Fruit fly (Drosophila melanogaster) whole organism, prepupa: ENCODE measurements around the gene CG10510.

Experiments
- Blimp-1 ChIP-seq: fragments of 200-800 bp; sonication (Bioruptor generic); optimal IDR thresholded peaks from 3 replicates; lab custom pipeline; 2017; ENCODE audit warnings: missing biosample characterization, missing genetic modification characterization, mild to moderate bottlenecking, moderate library complexity, missing genetic modification reagents
- CG10631 ChIP-seq: fragments of 200-800 bp; sonication (Bioruptor generic); optimal IDR thresholded peaks from 2 replicates; lab custom pipeline; 2016; ENCODE audit warnings: missing biosample characterization, missing genetic modification characterization
- CG11294 ChIP-seq: fragments of 200-800 bp; sonication (Bioruptor generic); IDR thresholded peaks from 2 replicates; pipeline ENCODE4 v1.3.6; 2022; ENCODE audit warnings: missing biosample characterization, missing genetic modification characterization
- CG11762 ChIP-seq: fragments of 200-800 bp; sonication (Bioruptor generic); optimal IDR thresholded peaks from 3 replicates; lab custom pipeline; 2016; ENCODE audit warnings: missing biosample characterization, missing genetic modification characterization; ENCODE audit not compliant: insufficient read depth
- CG11902 ChIP-seq: fragments of 200-800 bp; sonication (Bioruptor generic); optimal IDR thresholded peaks from 3 replicates; lab custom pipeline; 2016; ENCODE audit warnings: missing biosample characterization, missing genetic modification characterization
- CG15336 ChIP-seq: fragments of 200-800 bp; sonication (Bioruptor generic); IDR thresholded peaks from 2 replicates; pipeline ENCODE4 v1.3.6; 2022; ENCODE audit warnings: missing biosample characterization, missing genetic modification characterization
- CG16779 ChIP-seq: fragments of 200-800 bp; sonication (Bioruptor generic); optimal IDR thresholded peaks from 3 replicates; lab custom pipeline; 2017; ENCODE audit warnings: missing biosample characterization, mild to moderate bottlenecking, missing genetic modification characterization
- CG3032 ChIP-seq: fragments of 200-800 bp; optimal IDR thresholded peaks from 2 replicates; lab custom pipeline; 2019; ENCODE audit warnings: missing biosample characterization, mild to moderate bottlenecking, missing genetic modification characterization, moderate library complexity
- CG32006 ChIP-seq: fragments of 200-800 bp; sonication (Bioruptor generic); optimal IDR thresholded peaks from 3 replicates; lab custom pipeline; 2017; ENCODE audit warnings: missing biosample characterization, mild to moderate bottlenecking, missing genetic modification characterization
- CG34406 ChIP-seq: fragments of 200-800 bp; sonication (Bioruptor generic); optimal IDR thresholded peaks from 3 replicates; lab custom pipeline; 2016; ENCODE audit warnings: missing biosample characterization, missing genetic modification characterization
- CG3919 ChIP-seq: fragments of 200-800 bp; sonication (Bioruptor generic); optimal IDR thresholded peaks from 3 replicates; lab custom pipeline; 2016; ENCODE audit warnings: missing biosample characterization, missing genetic modification characterization
- CG6163 ChIP-seq: fragments of 200-800 bp; sonication (Bioruptor generic); IDR thresholded peaks from 3 replicates; pipeline ENCODE4 v1.3.6; 2022; ENCODE audit warnings: missing biosample characterization, missing genetic modification characterization
- CG6792 ChIP-seq: fragments of 200-800 bp; sonication (Bioruptor generic); optimal IDR thresholded peaks from 3 replicates; lab custom pipeline; 2016; ENCODE audit warnings: missing biosample characterization, missing genetic modification characterization
- CG6808 ChIP-seq: fragments of 200-800 bp; sonication (Bioruptor generic); optimal IDR thresholded peaks from 3 replicates; lab custom pipeline; 2017; ENCODE audit warnings: missing biosample characterization, missing genetic modification characterization, mild to moderate bottlenecking, moderate library complexity, missing genetic modification reagents
- CG7368 ChIP-seq: fragments of 200-800 bp; sonication (Bioruptor generic); optimal IDR thresholded peaks from 3 replicates; lab custom pipeline; 2016; ENCODE audit warnings: missing biosample characterization, missing genetic modification characterization
- CG8119 ChIP-seq: fragments of 200-800 bp; sonication (Bioruptor generic); IDR thresholded peaks from 3 replicates; pipeline ENCODE4 v1.3.6; 2022; ENCODE audit warnings: missing biosample characterization, missing genetic modification characterization
- CG8632 ChIP-seq: fragments of 200-800 bp; sonication (Bioruptor generic); optimal IDR thresholded peaks from 3 replicates; lab custom pipeline; 2016; ENCODE audit warnings: missing biosample characterization, missing genetic modification characterization
- CG9139 ChIP-seq: fragments of 200-800 bp; sonication (Bioruptor generic); optimal IDR thresholded peaks from 3 replicates; lab custom pipeline; 2017; ENCODE audit warnings: missing biosample characterization, mild to moderate bottlenecking, missing genetic modification characterization
- Eip75B ChIP-seq: fragments of 200-800 bp; sonication (Bioruptor generic); optimal IDR thresholded peaks from 3 replicates; lab custom pipeline; 2016; ENCODE audit warnings: missing biosample characterization, missing genetic modification characterization
- Eip93F ChIP-seq: fragments of 200-800 bp; sonication (Bioruptor generic); optimal IDR thresholded peaks from 2 replicates; lab custom pipeline; 2016; ENCODE audit warnings: missing biosample characterization, mild to moderate bottlenecking, missing genetic modification characterization
- Ets21C ChIP-seq: fragments of 200-800 bp; sonication (Bioruptor generic); optimal IDR thresholded peaks from 3 replicates; lab custom pipeline; 2016; ENCODE audit warnings: missing biosample characterization, missing genetic modification characterization
- Gug ChIP-seq: fragments of 200-800 bp; sonication (Bioruptor generic); IDR thresholded peaks from 2 replicates; pipeline ENCODE4 v1.3.6; 2022; ENCODE audit warnings: missing biosample characterization, missing genetic modification characterization
- Hr38 ChIP-seq: sonication (Bioruptor generic); optimal IDR thresholded peaks from 2 replicates; lab custom pipeline; 2016; ENCODE audit warnings: missing biosample characterization, missing genetic modification characterization
- Hr39 ChIP-seq: fragments of 200-800 bp; sonication (Bioruptor generic); optimal IDR thresholded peaks from 2 replicates; lab custom pipeline; 2016; ENCODE audit warnings: missing biosample characterization, missing genetic modification characterization
- Hr4 ChIP-seq: fragments of 200-800 bp; sonication (Bioruptor generic); optimal IDR thresholded peaks from 3 replicates; lab custom pipeline; 2016; ENCODE audit warnings: missing biosample characterization, missing genetic modification characterization
- Lpt ChIP-seq: fragments of 200-800 bp; sonication (Bioruptor generic); optimal IDR thresholded peaks from 3 replicates; lab custom pipeline; 2016; ENCODE audit warnings: missing biosample characterization, missing genetic modification characterization
- Met ChIP-seq: fragments of 200-800 bp; sonication (Bioruptor generic); optimal IDR thresholded peaks from 3 replicates; lab custom pipeline; 2016; ENCODE audit warnings: missing biosample characterization, missing genetic modification characterization
- OdsH ChIP-seq: fragments of 200-800 bp; sonication (Bioruptor generic); optimal IDR thresholded peaks from 3 replicates; lab custom pipeline; 2016; ENCODE audit warnings: missing biosample characterization, missing genetic modification characterization
- Smox ChIP-seq: fragments of 200-800 bp; sonication (Bioruptor generic); optimal IDR thresholded peaks from 3 replicates; lab custom pipeline; 2016; ENCODE audit warnings: missing biosample characterization, missing genetic modification characterization
- Sox14 ChIP-seq: fragments of 200-800 bp; sonication (Bioruptor generic); optimal IDR thresholded peaks from 3 replicates; lab custom pipeline; 2016; ENCODE audit warnings: missing biosample characterization, missing genetic modification characterization
- Sox15 ChIP-seq: fragments of 200-800 bp; sonication (Bioruptor generic); optimal IDR thresholded peaks from 3 replicates; lab custom pipeline; 2016; ENCODE audit warnings: missing biosample characterization, missing genetic modification characterization
- achi ChIP-seq: fragments of 200-800 bp; sonication (Bioruptor generic); optimal IDR thresholded peaks from 3 replicates; lab custom pipeline; 2016; ENCODE audit warnings: missing biosample characterization, missing genetic modification characterization
- acj6 ChIP-seq: fragments of 200-800 bp; sonication (Bioruptor generic); optimal IDR thresholded peaks from 3 replicates; lab custom pipeline; 2016; ENCODE audit warnings: missing biosample characterization, missing genetic modification characterization
- cyc ChIP-seq: fragments of 200-800 bp; sonication (Bioruptor generic); optimal IDR thresholded peaks from 3 replicates; lab custom pipeline; 2016; ENCODE audit warnings: missing biosample characterization, missing genetic modification characterization
- dac ChIP-seq: fragments of 200-800 bp; sonication (Bioruptor generic); optimal IDR thresholded peaks from 2 replicates; lab custom pipeline; 2017; ENCODE audit warnings: missing biosample characterization, mild to moderate bottlenecking, missing genetic modification characterization
- dsx ChIP-seq: fragments of 200-800 bp; optimal IDR thresholded peaks from 3 replicates; lab custom pipeline; 2019; ENCODE audit warnings: missing biosample characterization, mild to moderate bottlenecking, missing genetic modification characterization, moderate library complexity; ENCODE audit not compliant: poor library complexity, severe bottlenecking
- eg ChIP-seq: fragments of 200-800 bp; sonication (Bioruptor generic); IDR thresholded peaks from 3 replicates; pipeline ENCODE4 v1.3.6; 2022; ENCODE audit warnings: missing biosample characterization, missing genetic modification characterization
- esn ChIP-seq: fragments of 200-800 bp; sonication (Bioruptor generic); optimal IDR thresholded peaks from 2 replicates; lab custom pipeline; 2016; ENCODE audit warnings: missing biosample characterization, mild to moderate bottlenecking, missing genetic modification characterization, moderate library complexity
- fd59A ChIP-seq: fragments of 200-800 bp; sonication (Bioruptor generic); optimal IDR thresholded peaks from 2 replicates; lab custom pipeline; 2017; ENCODE audit warnings: missing biosample characterization, mild to moderate bottlenecking, missing genetic modification characterization, missing genetic modification reagents
- fd85E ChIP-seq: fragments of 200-800 bp; sonication (Bioruptor generic); optimal IDR thresholded peaks from 3 replicates; lab custom pipeline; 2016; ENCODE audit warnings: missing biosample characterization, missing genetic modification characterization
- lz ChIP-seq: fragments of 200-800 bp; sonication (Bioruptor generic); optimal IDR thresholded peaks from 3 replicates; lab custom pipeline; 2016; ENCODE audit warnings: missing biosample characterization, missing genetic modification characterization
- net ChIP-seq: fragments of 200-800 bp; sonication (Bioruptor generic); optimal IDR thresholded peaks from 3 replicates; lab custom pipeline; 2016; ENCODE audit warnings: missing biosample characterization, missing genetic modification characterization
- pdm3 ChIP-seq: fragments of 200-800 bp; sonication (Bioruptor generic); optimal IDR thresholded peaks from 3 replicates; lab custom pipeline; 2016; ENCODE audit warnings: missing biosample characterization, missing genetic modification characterization
- salr ChIP-seq, 2 experiments: fragments of 200-800 bp; sonication (Bioruptor generic); optimal IDR thresholded peaks; 3 replicates each; lab custom pipeline; 2016 to 2018; ENCODE audit warnings: missing biosample characterization in 2 of 2, missing genetic modification characterization in 2 of 2, mild to moderate bottlenecking in 1 of 2
- ss ChIP-seq, 2 experiments: fragments of 200-800 bp; sonication (Bioruptor generic); optimal IDR thresholded peaks; 2 replicates in 1 of 2; 3 replicates in 1 of 2; lab custom pipeline; 2017 to 2018; ENCODE audit warnings: mild to moderate bottlenecking in 2 of 2, missing biosample characterization in 2 of 2, missing genetic modification characterization in 2 of 2, moderate library complexity in 1 of 2
- topi ChIP-seq: fragments of 200-800 bp; sonication (Bioruptor generic); optimal IDR thresholded peaks from 3 replicates; lab custom pipeline; 2016; ENCODE audit warnings: missing biosample characterization, missing genetic modification characterization
- vri ChIP-seq: fragments of 200-800 bp; sonication (Bioruptor generic); optimal IDR thresholded peaks from 3 replicates; lab custom pipeline; 2016; ENCODE audit warnings: missing biosample characterization, mild to moderate bottlenecking, missing genetic modification characterization

CG10510 gene

dm6 chr3L:21176276-21176934 is 33.5 kb downstream of the CG10510 start:
- TF ChIP-seq CG6808 (GFP tag; lab: Kevin White, UChicago) (peak; percentile 1), Sox15 (GFP tag; lab: Kevin White, UChicago) (no peak), ss (GFP tag; optimal IDR thresholded peaks at IDR 0.05; lab: Kevin White, UChicago) (peak in 1 of 2 experiments; percentile 1)

dm6 chr3L:21175531-21176271 is 34.2 kb downstream of the CG10510 start:
- TF ChIP-seq pdm3 (GFP tag; lab: Kevin White, UChicago) = no peak
- no peak for TF ChIP-seq CG6163 (GFP tag; lab: Robert Waterston, UW)
- no peak for TF ChIP-seq vri
- 0 out of 3 replicates have a peak, but pooled peaks have one; percentile 29 for TF ChIP-seq eg
- TF ChIP-seq CG32006 (GFP tag; lab: Kevin White, UChicago) = no peak
- no peak for TF ChIP-seq achi (GFP tag; lab: Kevin White, UChicago)
- TF ChIP-seq Lpt = no peak
- no peak for TF ChIP-seq Ets21C (GFP tag; lab: Kevin White, UChicago)
- no peak for TF ChIP-seq CG10631
- no peak for TF ChIP-seq CG3032 (tag; lab: Kevin White, UChicago)
- peak; percentile 6 for TF ChIP-seq Hr39
- TF ChIP-seq dsx (GFP tag; lab: Kevin White, UChicago) = no peak
- TF ChIP-seq Hr4 (GFP tag; lab: Kevin White, UChicago) = no peak
- no peak for TF ChIP-seq topi
- no peak for TF ChIP-seq esn
- no peak for TF ChIP-seq CG7368 (GFP tag; lab: Kevin White, UChicago)
- TF ChIP-seq CG15336 = peak; percentile 45
- no peak for TF ChIP-seq Eip75B (GFP tag; lab: Kevin White, UChicago)
- TF ChIP-seq OdsH = no peak
- no peak for TF ChIP-seq Gug
- no peak for TF ChIP-seq lz (GFP tag; lab: Kevin White, UChicago)
- no peak for TF ChIP-seq cyc
- TF ChIP-seq CG34406 (GFP tag; lab: Kevin White, UChicago) = no peak
- peak in 1 of 2 experiments; percentile 30 for TF ChIP-seq ss (GFP tag; optimal IDR thresholded peaks at IDR 0.05; lab: Kevin White, UChicago)
- TF ChIP-seq CG6792 (GFP tag; lab: Kevin White, UChicago) = no peak
- TF ChIP-seq Sox15 (GFP tag; lab: Kevin White, UChicago) = no peak
- TF ChIP-seq CG11902 = no peak
- TF ChIP-seq CG9139 (GFP tag; lab: Kevin White, UChicago) = no peak
- no peak for TF ChIP-seq net
- TF ChIP-seq CG8119 (GFP tag; lab: Robert Waterston, UW) = no peak
- TF ChIP-seq Sox14 (GFP tag; lab: Kevin White, UChicago) = peak; percentile 38
- no peak for TF ChIP-seq fd85E (GFP tag; lab: Kevin White, UChicago)
- TF ChIP-seq salr (GFP tag; optimal IDR thresholded peaks at IDR 0.05; lab: Kevin White, UChicago) = no peak
- TF ChIP-seq CG11762 (GFP tag; lab: Kevin White, UChicago) = no peak
- no peak for TF ChIP-seq CG16779 (tag; lab: Kevin White, UChicago)
- TF ChIP-seq CG3919 = no peak
- no peak for TF ChIP-seq Blimp-1 (GFP tag; lab: Kevin White, UChicago)
- TF ChIP-seq Eip93F (GFP tag; lab: Kevin White, UChicago) = no peak
- peak; percentile 23 for TF ChIP-seq CG6808 (GFP tag; lab: Kevin White, UChicago)
- TF ChIP-seq CG11294 (GFP tag; lab: Robert Waterston, UW) = no peak
- no peak for TF ChIP-seq CG8632
- no peak for TF ChIP-seq dac
- TF ChIP-seq acj6 (GFP tag; lab: Kevin White, UChicago) = no peak
- TF ChIP-seq fd59A = no peak
- TF ChIP-seq Hr38 = no peak
- no peak for TF ChIP-seq Met
- no peak for TF ChIP-seq Smox
